Fruit fly (Drosophila melanogaster) whole organism, larva: ENCODE data around the gene CG7299.

Experiments
- noc ChIP-seq: fragments of 200-800 bp; sonication (Bioruptor generic); optimal IDR thresholded peaks from 3 replicates; lab custom pipeline; 2019; ENCODE audit warnings: missing biosample characterization, mild to moderate bottlenecking, missing genetic modification characterization, moderate library complexity

CG7299 gene

dm6 chr2L:10684309-10684708 is at the start of gene CG7299:
Gene CG7299 (minus strand): TSS chr2L:10684409.
- TF ChIP-seq noc (tag; lab: Kevin White, UChicago), result no peak

DNA sequence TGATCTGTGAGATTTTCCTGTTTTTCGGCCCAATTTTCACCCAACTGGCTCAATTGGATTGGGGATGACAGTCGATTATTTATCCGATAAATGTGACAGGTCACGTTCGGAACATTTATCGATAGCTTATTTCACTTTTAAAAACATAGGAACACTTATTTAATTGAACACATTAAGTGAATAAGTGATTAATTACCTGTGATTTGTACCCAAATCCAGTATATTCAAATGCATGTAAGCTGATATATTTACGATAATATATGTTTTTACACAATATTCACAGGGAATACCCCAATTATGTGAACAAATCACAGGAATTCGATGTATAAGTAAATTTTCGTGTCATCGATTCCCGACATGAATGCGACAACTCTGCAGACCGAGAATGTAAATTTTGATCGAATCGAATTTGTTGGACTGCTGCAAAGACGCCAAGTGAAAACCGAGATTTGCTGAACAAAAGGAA is 48.2 kb upstream of the CG7299 start, which contains the start of the genes EMC3 and Dpy-30L1:
Gene EMC3, minus strand, starts transcription at position 81 of the 466 bp plus-strand sequence.
Gene Dpy-30L1, plus strand, starts transcription at position 311 of the 466 bp plus-strand sequence.
- TF ChIP-seq noc (tag; lab: Kevin White, UChicago), result no peak

DNA sequence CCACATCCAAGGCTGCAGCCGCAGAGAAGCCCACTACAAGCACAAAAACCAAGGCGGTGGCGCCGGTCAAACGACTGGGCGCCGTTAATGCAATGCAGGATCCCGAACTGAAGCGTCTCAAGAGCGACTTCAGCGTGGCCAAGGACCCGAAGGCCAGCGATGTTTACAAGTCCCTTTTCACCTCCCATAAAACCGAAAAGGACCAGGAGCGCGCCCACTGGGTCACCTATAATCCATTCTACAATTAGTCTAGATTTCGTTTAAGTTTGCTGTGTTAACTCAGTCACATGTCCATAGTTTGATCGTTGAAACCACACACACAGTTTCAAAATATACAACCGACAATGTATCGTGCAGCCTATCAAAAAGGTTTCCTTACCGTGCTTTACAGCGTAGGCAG is 45.7 kb upstream of the CG7299 start, which contains the start of gene CG17118:
Gene CG17118, plus strand, starts transcription at position 301 of the 400 bp plus-strand sequence.
- no peak for TF ChIP-seq noc (tag; lab: Kevin White, UChicago)

dm6 chr2L:10728751-10729150 is 44.5 kb upstream of the CG7299 start, which contains the start of gene CG6443:
Gene CG6443 (plus strand): TSS chr2L:10728978.
- TF ChIP-seq noc (tag; lab: Kevin White, UChicago), result no peak

dm6 chr2L:10723903-10724302 is 39.7 kb upstream of the CG7299 start, which contains the start of gene CG6431:
Gene CG6431 (plus strand): TSS chr2L:10724203.
- TF ChIP-seq noc (tag; lab: Kevin White, UChicago), result no peak

- no peak for TF ChIP-seq noc (tag; lab: Kevin White, UChicago)
Measured at dm6 chr2L:10721535-10721934, 37.3 kb upstream of the CG7299 start.

DNA sequence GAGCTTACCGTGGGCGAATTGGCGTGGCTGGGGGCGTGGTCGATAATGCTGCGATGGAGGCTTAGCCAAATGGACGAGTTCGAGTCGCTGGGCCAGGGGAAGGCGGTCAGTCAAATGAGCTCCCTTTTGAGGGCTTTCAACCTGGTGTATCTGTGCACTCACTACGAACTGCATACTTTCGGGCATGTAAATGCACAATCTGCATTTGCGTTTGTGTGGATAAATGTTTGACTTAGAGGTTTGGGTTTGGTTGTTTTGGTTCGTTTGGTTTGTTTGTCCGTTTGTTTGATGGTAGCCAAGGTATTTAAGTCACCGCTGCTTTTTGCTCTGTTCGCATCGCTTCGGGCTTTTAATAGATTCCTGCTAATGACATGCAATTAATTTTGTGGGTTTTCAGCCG is 27.0 kb upstream of the CG7299 start:
- no peak for TF ChIP-seq noc (tag; lab: Kevin White, UChicago)

dm6 chr2L:10709353-10709752 is 25.1 kb upstream of the CG7299 start, which contains the start of gene Lip2:
Gene Lip2 (minus strand): TSS chr2L:10709453.
- TF ChIP-seq noc (tag; lab: Kevin White, UChicago), result no peak

- TF ChIP-seq noc (tag; lab: Kevin White, UChicago), result no peak
Measured at dm6 chr2L:10708089-10708488, 23.9 kb upstream of the CG7299 start.

- TF ChIP-seq noc (tag; lab: Kevin White, UChicago), result no peak
Measured at dm6 chr2L:10706267-10706666, 22.1 kb upstream of the CG7299 start.

dm6 chr2L:10704425-10704824 is 20.2 kb upstream of the CG7299 start:
- TF ChIP-seq noc (tag; lab: Kevin White, UChicago), result no peak

DNA sequence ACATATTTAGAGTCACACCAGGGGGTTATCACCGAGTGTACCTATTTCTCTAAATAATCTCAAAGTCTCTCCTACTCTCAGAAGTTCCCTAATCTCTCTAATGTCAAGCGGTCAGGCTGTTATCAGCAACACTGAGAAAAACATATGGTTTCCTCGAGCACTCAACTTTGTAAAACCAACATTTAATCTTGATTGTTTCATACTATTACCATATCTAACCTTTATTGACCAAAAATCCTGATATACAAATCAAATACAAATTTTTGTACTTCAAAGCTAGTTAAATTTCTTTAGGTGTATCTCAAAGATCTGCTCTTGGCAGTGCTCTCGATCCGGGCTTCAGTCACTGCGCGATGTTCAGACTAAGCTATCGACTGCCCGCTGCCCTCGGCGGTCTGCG is 19.1 kb upstream of the CG7299 start, which contains the start of gene CG6415:
Gene CG6415, plus strand, starts transcription at position 341 of the 400 bp plus-strand sequence.
- peak; percentile 92 for TF ChIP-seq noc (tag; lab: Kevin White, UChicago)

- TF ChIP-seq noc (tag; lab: Kevin White, UChicago), result no peak
Measured at dm6 chr2L:10701499-10702062, 17.4 kb upstream of the CG7299 start, which contains the start of gene Lip1. Gene Lip1 (minus strand): TSS chr2L:10701544.

dm6 chr2L:10697992-10698391 is 13.8 kb upstream of the CG7299 start, which contains the start of gene CG7300:
Gene CG7300 (minus strand): TSS chr2L:10698043.
- peak; percentile 80 for TF ChIP-seq noc (tag; lab: Kevin White, UChicago)

- TF ChIP-seq noc (tag; lab: Kevin White, UChicago), result no peak
Measured at dm6 chr2L:10694053-10694618, 9.9 kb upstream of the CG7299 start, which contains the start of gene CG17108. Gene CG17108 (minus strand): TSS chr2L:10694103.

dm6 chr2L:10693018-10693417 is 8.8 kb upstream of the CG7299 start:
- TF ChIP-seq noc (tag; lab: Kevin White, UChicago), result no peak
